Worm (Caenorhabditis elegans): Measurements from ENCODE around the gene bath-10.

DNA sequence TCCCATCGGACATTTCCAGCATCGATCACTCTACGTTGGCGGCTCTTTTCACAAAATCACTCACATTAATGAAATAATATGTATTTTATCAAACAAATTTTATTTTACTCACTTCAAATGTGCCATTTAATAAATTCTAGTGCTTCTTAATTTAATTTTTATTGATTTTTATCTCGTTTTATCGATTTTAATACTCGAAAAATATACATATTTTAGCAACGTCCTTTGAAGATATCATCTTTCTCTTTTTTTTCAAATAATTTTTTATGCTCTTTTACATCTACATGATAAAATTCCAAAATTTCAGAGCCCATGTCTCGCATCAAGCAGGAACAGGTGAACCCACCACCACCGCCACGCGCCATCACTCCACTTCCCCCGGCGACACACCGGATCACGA lies 16.0 kb upstream of the bath-10 start, which contains the start of the genes lido-14 and bath-27:
- TF ChIP-seq tbx-2 (tag; optimal IDR thresholded peaks at IDR 0.05) (no peak), lin-39 (tag; optimal IDR thresholded peaks at IDR 0.05) (no peak), unc-130 (tag; optimal IDR thresholded peaks at IDR 0.05) (no peak)

Data from whole organism, L1 larva.